Fruit fly (Drosophila melanogaster): ENCODE results near the gene LysRS.
A peak's percentile ranks its signal among the peaks of the same experiment; 100 is the strongest.

dm6 chrX:9556397-9556796 is 52.3 kb downstream of the LysRS start, which contains the start of gene CG15317:
- TF ChIP-seq Mnt (GFP tag; optimal IDR thresholded peaks at IDR 0.05) (peak; percentile 90), CG14711 (tag; optimal IDR thresholded peaks at IDR 0.05) (no peak), toe (GFP tag; optimal IDR thresholded peaks at IDR 0.05) (no peak), CG1620 (GFP tag; optimal IDR thresholded peaks at IDR 0.05) (peak; percentile 16), kay (GFP tag; ENCODE audit: borderline replicate concordance) (no peak)

All from whole organism, adult.